Worm (Caenorhabditis elegans) whole organism, L1 larva: ENCODE measurements around the gene cgh-1.

Experiments
- ceh-63 ChIP-seq: fragments of 200-800 bp; sonication (Bioruptor generic); optimal IDR thresholded peaks from 2 replicates; lab custom pipeline; 2018; ENCODE audit warnings: mild to moderate bottlenecking, missing genetic modification characterization, missing compliant biosample characterization
- egl-27 ChIP-seq, 2 experiments: fragments of 150-350 bp in 1 of 2; sonication (generic microtip); optimal IDR thresholded peaks; 3 replicates each; lab custom pipeline; 2017 to 2018; ENCODE audit warnings: missing biosample characterization in 2 of 2, missing genetic modification characterization in 2 of 2, missing genetic modification reagents in 2 of 2
- ets-5 ChIP-seq: fragments of 200-800 bp; sonication (Bioruptor generic); IDR thresholded peaks from 2 replicates; pipeline ENCODE4 v1.3.6; 2022; ENCODE audit warnings: missing genetic modification characterization, missing compliant biosample characterization
- fkh-10 ChIP-seq: sonication (generic microtip); optimal IDR thresholded peaks from 2 replicates; lab custom pipeline; 2017; ENCODE audit warnings: missing biosample characterization, missing genetic modification reagents, missing genetic modification characterization
- fos-1 ChIP-seq: fragments of 150-350 bp; optimal IDR thresholded peaks from 2 replicates; lab custom pipeline; 2014; ENCODE audit warnings: missing biosample characterization, missing genetic modification characterization
- nhr-11 ChIP-seq: fragments of 150-350 bp; optimal IDR thresholded peaks from 2 replicates; lab custom pipeline; 2014; ENCODE audit warnings: missing biosample characterization, missing genetic modification characterization
- nhr-19 ChIP-seq: fragments of 200-800 bp; sonication (Bioruptor generic); conservative IDR thresholded peaks from 2 replicates; pipeline ENCODE4 v1.3.6; 2022; ENCODE audit warnings: missing genetic modification characterization, missing compliant biosample characterization
- nhr-77 ChIP-seq: fragments of 150-350 bp; optimal IDR thresholded peaks from 2 replicates; lab custom pipeline; 2014; ENCODE audit warnings: missing biosample characterization, missing genetic modification characterization
- sptf-1 ChIP-seq: fragments of 150-350 bp; optimal IDR thresholded peaks from 2 replicates; lab custom pipeline; 2014; ENCODE audit warnings: missing biosample characterization, missing genetic modification characterization
- unc-62 ChIP-seq: fragments of 150-350 bp; optimal IDR thresholded peaks from 2 replicates; lab custom pipeline; 2014; ENCODE audit warnings: missing biosample characterization, missing genetic modification reagents, missing genetic modification characterization
- unc-98 ChIP-seq: fragments of 200-800 bp; sonication (Bioruptor generic); IDR thresholded peaks from 2 replicates; pipeline ENCODE4 v1.3.6; 2022; ENCODE audit warnings: missing genetic modification characterization, missing compliant biosample characterization

DNA sequence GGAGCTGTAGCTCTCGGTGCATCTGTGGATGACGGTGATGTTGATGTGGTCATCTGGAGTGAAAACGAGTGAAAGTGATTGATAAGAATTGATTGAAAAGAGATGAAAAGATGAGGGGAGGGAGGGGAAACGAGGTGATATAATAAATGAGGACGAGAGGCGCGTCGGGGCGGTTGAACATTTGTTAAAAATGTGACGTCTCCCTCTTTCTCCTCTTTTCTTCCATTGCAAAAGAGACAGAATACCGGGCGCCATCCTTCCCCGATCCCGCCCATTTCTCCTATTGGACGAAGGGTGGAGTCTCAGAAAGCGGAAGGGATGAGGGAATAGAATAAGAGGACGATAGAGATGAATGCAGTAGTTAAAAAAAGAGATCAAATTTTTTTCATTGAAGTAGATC, 37.0 kb upstream of the cgh-1 start:
- TF ChIP-seq nhr-77 (tag; lab: Kevin White, UChicago) (no peak), ceh-63 (GFP tag; lab: Kevin White, UChicago) (no peak), ets-5 (GFP tag; lab: Robert Waterston, UW) (no peak), nhr-11 (tag; lab: Kevin White, UChicago) (no peak), unc-98 (GFP tag; lab: Robert Waterston, UW) (no peak), unc-62 (no peak), nhr-19 (GFP tag; lab: Robert Waterston, UW) (peak; percentile 51), egl-27 (tag; optimal IDR thresholded peaks at IDR 0.05; lab: Kevin White, UChicago) (no peak), fkh-10 (no peak), fos-1 (tag; lab: Kevin White, UChicago) (no peak), sptf-1 (tag; lab: Kevin White, UChicago) (no peak)
